Worm (Caenorhabditis elegans) whole organism, L4 larva: ENCODE data around the gene bca-1.

Experiments used
- T20F7.1 ChIP-seq: fragments of 200-800 bp; sonication (Bioruptor generic); optimal IDR thresholded peaks from 2 replicates; lab custom pipeline; 2018; ENCODE audit warnings: mild to moderate bottlenecking, missing genetic modification characterization, missing compliant biosample characterization
- T26A8.4 ChIP-seq: fragments of 200-800 bp; sonication (Bioruptor generic); IDR thresholded peaks from 2 replicates; pipeline ENCODE4 v1.3.6; 2022; ENCODE audit warnings: missing genetic modification characterization, missing compliant biosample characterization
- Y105C5A.15 ChIP-seq: fragments of 200-800 bp; sonication (Bioruptor generic); IDR thresholded peaks from 2 replicates; pipeline ENCODE4 v1.3.6; 2022; ENCODE audit warnings: missing genetic modification characterization, missing compliant biosample characterization
- ZK337.2 ChIP-seq: fragments of 200-800 bp; sonication (Bioruptor generic); IDR thresholded peaks from 2 replicates; pipeline ENCODE4 v1.3.6; 2022; ENCODE audit warnings: missing genetic modification reagents, missing genetic modification characterization, missing compliant biosample characterization
- aha-1 ChIP-seq: fragments of 150-350 bp; peaks from one replicate; lab custom pipeline; 2014; ENCODE audit warnings: missing biosample characterization, missing genetic modification characterization
- ceh-82 ChIP-seq: sonication (generic microtip); optimal IDR thresholded peaks from 2 replicates; lab custom pipeline; 2017; ENCODE audit warnings: missing biosample characterization, missing genetic modification characterization
- ctbp-1 ChIP-seq: fragments of 200-800 bp; sonication (Bioruptor generic); IDR thresholded peaks from 2 replicates; pipeline ENCODE4 v1.3.6; 2022; ENCODE audit warnings: missing genetic modification reagents, missing genetic modification characterization, missing compliant biosample characterization
- dmd-8 ChIP-seq: fragments of 200-800 bp; sonication (Bioruptor generic); IDR thresholded peaks from 2 replicates; pipeline ENCODE4 v1.3.6; 2022; ENCODE audit warnings: missing genetic modification characterization, missing compliant biosample characterization
- egl-43 ChIP-seq: fragments of 200-800 bp; sonication (Bioruptor generic); IDR thresholded peaks from 2 replicates; pipeline ENCODE4 v1.3.6; 2022; ENCODE audit warnings: missing genetic modification reagents, missing genetic modification characterization, missing compliant biosample characterization
- hlh-11 ChIP-seq: fragments of 200-800 bp; sonication (Bioruptor generic); optimal IDR thresholded peaks from 2 replicates; lab custom pipeline; 2018; ENCODE audit warnings: mild to moderate bottlenecking, missing genetic modification characterization, missing compliant biosample characterization
- lin-38 ChIP-seq: fragments of 200-800 bp; sonication (Bioruptor generic); IDR thresholded peaks from 2 replicates; pipeline ENCODE4 v1.3.6; 2022; ENCODE audit warnings: missing genetic modification reagents, missing genetic modification characterization, missing compliant biosample characterization
- mxl-2 ChIP-seq: fragments of 200-800 bp; sonication (Bioruptor generic); conservative IDR thresholded peaks from 2 replicates; pipeline ENCODE4 v1.3.6; 2022; ENCODE audit warnings: missing genetic modification reagents, missing genetic modification characterization, missing compliant biosample characterization
- mxl-3 ChIP-seq: fragments of 200-800 bp; sonication (Bioruptor generic); optimal IDR thresholded peaks from 2 replicates; lab custom pipeline; 2018; ENCODE audit warnings: mild to moderate bottlenecking, missing genetic modification characterization, missing compliant biosample characterization
- nhr-10 ChIP-seq: fragments of 150-350 bp; optimal IDR thresholded peaks from 2 replicates; lab custom pipeline; 2014; ENCODE audit warnings: missing biosample characterization, missing genetic modification characterization
- nhr-6 ChIP-seq: fragments of 150-350 bp; optimal IDR thresholded peaks from 2 replicates; lab custom pipeline; 2014; ENCODE audit warnings: missing biosample characterization, missing genetic modification characterization
- pha-4 ChIP-seq, 2 experiments: fragments of 150-350 bp in 1 of 2; fragments of 200-800 bp in 1 of 2; sonication (Bioruptor generic) in 1 of 2; IDR thresholded peaks in 1 of 2; optimal IDR thresholded peaks in 1 of 2; 2 replicates each; pipeline versions ENCODE4 v1.3.6 to Lab custom; 2014 to 2022; ENCODE audit warnings: missing genetic modification characterization in 2 of 2, missing genetic modification reagents in 2 of 2, missing biosample characterization in 1 of 2, missing compliant biosample characterization in 1 of 2
- set-16 ChIP-seq: fragments of 200-800 bp; sonication (Bioruptor generic); IDR thresholded peaks from 2 replicates; pipeline ENCODE4 v1.3.6; 2022; ENCODE audit warnings: missing genetic modification reagents, missing genetic modification characterization, missing compliant biosample characterization
- skn-1 ChIP-seq: fragments of 150-350 bp; optimal IDR thresholded peaks from 2 replicates; lab custom pipeline; 2014; ENCODE audit warnings: missing biosample characterization, missing genetic modification characterization
- snpc-1.2 ChIP-seq: fragments of 200-800 bp; sonication (Bioruptor generic); IDR thresholded peaks from 2 replicates; pipeline ENCODE4 v1.3.6; 2022; ENCODE audit warnings: missing genetic modification reagents, missing genetic modification characterization, missing compliant biosample characterization
- spr-1 ChIP-seq: sonication (generic microtip); optimal IDR thresholded peaks from 2 replicates; lab custom pipeline; 2016; ENCODE audit warnings: mild to moderate bottlenecking, missing genetic modification characterization, missing compliant biosample characterization
- tag-97 ChIP-seq: fragments of 200-800 bp; sonication (Bioruptor generic); IDR thresholded peaks from 2 replicates; pipeline ENCODE4 v1.3.6; 2022; ENCODE audit warnings: missing genetic modification characterization, missing compliant biosample characterization
- tra-1 ChIP-seq: fragments of 200-800 bp; sonication (Bioruptor generic); IDR thresholded peaks from 2 replicates; pipeline ENCODE4 v1.3.6; 2022; ENCODE audit warnings: missing genetic modification reagents, missing genetic modification characterization, missing compliant biosample characterization
- unc-39 ChIP-seq: sonication (generic microtip); optimal IDR thresholded peaks from 2 replicates; lab custom pipeline; 2017; ENCODE audit warnings: missing biosample characterization, missing genetic modification characterization
- unc-62 ChIP-seq, 3 experiments: fragments of 150-350 bp in 1 of 3; sonication (generic microtip); optimal IDR thresholded peaks in 2 of 3; peaks in 1 of 3; 1 replicate in 1 of 3; 2 replicates in 2 of 3; lab custom pipeline; 2014 to 2017; ENCODE audit warnings: missing biosample characterization in 3 of 3, missing genetic modification characterization in 3 of 3, missing genetic modification reagents in 3 of 3, missing genotype in 1 of 3
- vab-7 ChIP-seq: fragments of 200-800 bp; sonication (Bioruptor generic); IDR thresholded peaks from 2 replicates; pipeline ENCODE4 v1.3.6; 2022; ENCODE audit warnings: missing genetic modification reagents, missing genetic modification characterization, missing compliant biosample characterization
- zip-11 ChIP-seq: fragments of 200-800 bp; sonication (Bioruptor generic); IDR thresholded peaks from 2 replicates; pipeline ENCODE4 v1.3.6; 2022; ENCODE audit warnings: missing genetic modification characterization, missing compliant biosample characterization

bca-1 gene

DNA sequence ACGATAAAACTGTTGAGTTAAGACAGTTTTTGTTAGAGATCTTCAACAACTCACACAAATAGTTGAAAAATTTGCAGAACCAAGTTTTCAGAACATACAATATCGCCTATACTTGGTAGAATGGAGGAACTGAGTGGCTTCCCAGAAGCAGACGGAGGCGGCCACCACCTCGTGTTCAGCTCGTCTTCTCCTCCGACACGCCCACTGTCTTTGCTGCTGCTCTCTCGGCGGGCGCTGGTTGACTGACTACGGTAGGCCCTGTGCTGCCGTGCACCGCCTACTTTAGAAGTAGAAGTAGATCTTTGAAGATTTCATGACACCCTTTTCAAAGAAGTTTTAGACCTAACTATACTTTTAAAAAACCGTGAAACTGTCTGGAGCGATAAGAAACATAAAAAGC, 42.5 kb downstream of the bca-1 start:
- TF ChIP-seq skn-1, result no peak
- TF ChIP-seq set-16 (GFP tag; lab: Robert Waterston, UW), result peak; percentile 71
- TF ChIP-seq mxl-2, result 0 out of 2 replicates have a peak, but pooled peaks have one; percentile 24
- no peak for TF ChIP-seq ceh-82 (tag; lab: Kevin White, UChicago)

ce11 chrX:6160427-6160826, 44.1 kb downstream of the bca-1 start, which contains the start of gene odd-2:
odd-2 (minus strand) TSS chrX:6160527.
- no peak for TF ChIP-seq ZK337.2
- TF ChIP-seq aha-1 (tag; lab: Kevin White, UChicago), result peak; percentile 66
- no peak for TF ChIP-seq tra-1 (GFP tag; lab: Robert Waterston, UW)
- TF ChIP-seq Y105C5A.15 (GFP tag; lab: Robert Waterston, UW), result no peak
- TF ChIP-seq nhr-10 (tag; lab: Kevin White, UChicago), result no peak

- TF ChIP-seq egl-43 (GFP tag; lab: Robert Waterston, UW) (no peak), unc-62 (GFP tag; optimal IDR thresholded peaks at IDR 0.05 in 1 of 2; lab: Kevin White, UChicago) (peak in 1 of 2 experiments; percentile 91), unc-62 (tag; optimal IDR thresholded peaks at IDR 0.05; lab: Kevin White, UChicago) (no peak), spr-1 (no peak)
These were observed 45.0 kb downstream of the bca-1 start for ce11 chrX:6159562-6159961.

DNA sequence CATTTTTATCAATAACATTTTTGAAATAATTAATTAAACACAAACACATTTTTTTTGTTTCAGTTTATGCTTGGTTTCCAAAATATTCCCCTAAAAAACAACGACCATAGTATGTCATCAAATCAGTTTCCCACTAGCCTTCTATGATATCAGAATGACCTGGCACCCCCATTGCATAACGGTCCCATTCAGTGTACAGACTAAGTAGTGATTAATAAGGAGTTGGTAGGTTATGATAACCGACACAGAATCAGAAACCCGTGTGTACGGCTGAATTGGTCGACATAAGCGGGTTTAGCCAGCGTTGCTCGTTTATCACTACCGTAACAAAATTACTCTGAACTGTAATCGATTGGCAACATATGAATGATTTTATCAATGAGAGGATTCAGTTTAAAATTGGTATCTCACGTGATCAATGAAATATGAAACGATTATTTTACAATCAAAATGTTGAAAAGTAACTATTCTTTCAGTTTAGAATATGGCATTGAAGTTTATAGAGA, 47.1 kb downstream of the bca-1 start:
- no peak for TF ChIP-seq snpc-1.2
- TF ChIP-seq aha-1 (tag; lab: Kevin White, UChicago), result peak; percentile 39
- TF ChIP-seq, all 104 proteins: peak for 1

ce11 chrX:6155436-6155835, 49.1 kb downstream of the bca-1 start:
- TF ChIP-seq dmd-8 (GFP tag; lab: Robert Waterston, UW) (no peak), set-16 (GFP tag; lab: Robert Waterston, UW) (no peak), vab-7 (GFP tag; lab: Robert Waterston, UW) (no peak), T26A8.4 (GFP tag; lab: Robert Waterston, UW) (no peak), unc-39 (tag; lab: Kevin White, UChicago) (no peak), ZK337.2 (no peak), tag-97 (GFP tag; lab: Robert Waterston, UW) (no peak), T20F7.1 (GFP tag; lab: Kevin White, UChicago) (no peak), nhr-6 (tag; lab: Kevin White, UChicago) (no peak), zip-11 (no peak), pha-4 (GFP tag; IDR thresholded peaks at IDR 0.05; lab: Robert Waterston, UW) (no peak), pha-4 (tag; optimal IDR thresholded peaks at IDR 0.05; lab: Kevin White, UChicago) (no peak), hlh-11 (tag; lab: Kevin White, UChicago) (no peak), ctbp-1 (no peak), lin-38 (GFP tag; lab: Robert Waterston, UW) (no peak), mxl-3 (GFP tag; lab: Kevin White, UChicago) (no peak)
- TF ChIP-seq, all 104 proteins: peak for 0
